Worm (Caenorhabditis elegans) whole organism, L2 larva: ENCODE data around the gene mlc-1.

Experiments
- ZK546.5 ChIP-seq: sonication (generic microtip); optimal IDR thresholded peaks from 2 replicates; lab custom pipeline; 2017; ENCODE audit warnings: missing biosample characterization, missing genetic modification characterization
- ama-1 ChIP-seq: fragments of 150-350 bp; optimal IDR thresholded peaks from 2 replicates; lab custom pipeline; 2018; ENCODE audit warnings: inconsistent platforms
- ceh-16 ChIP-seq: fragments of 150-350 bp; optimal IDR thresholded peaks from 2 replicates; lab custom pipeline; 2014; ENCODE audit warnings: missing biosample characterization, missing genetic modification characterization
- fos-1 ChIP-seq: fragments of 150-350 bp; optimal IDR thresholded peaks from 2 replicates; lab custom pipeline; 2014; ENCODE audit warnings: missing biosample characterization, missing genetic modification characterization
- mab-5 ChIP-seq: fragments of 150-350 bp; optimal IDR thresholded peaks from 2 replicates; lab custom pipeline; 2014; ENCODE audit warnings: missing biosample characterization, missing genetic modification characterization
- nhr-11 ChIP-seq: fragments of 150-350 bp; optimal IDR thresholded peaks from 2 replicates; lab custom pipeline; 2014; ENCODE audit warnings: missing biosample characterization, missing genetic modification characterization
- nhr-237 ChIP-seq: fragments of 150-350 bp; optimal IDR thresholded peaks from 2 replicates; lab custom pipeline; 2014; ENCODE audit warnings: missing biosample characterization, missing genetic modification characterization
- sma-9 ChIP-seq, 2 experiments: fragments of 150-350 bp in 1 of 2; sonication (generic microtip) in 1 of 2; optimal IDR thresholded peaks; 2 replicates each; lab custom pipeline; 2014 to 2016; ENCODE audit warnings: missing genetic modification characterization in 2 of 2, mild to moderate bottlenecking in 1 of 2, missing biosample characterization in 1 of 2, missing compliant biosample characterization in 1 of 2, missing genetic modification reagents in 1 of 2, moderate library complexity in 1 of 2
- snpc-4 ChIP-seq: fragments of 150-350 bp; optimal IDR thresholded peaks from 2 replicates; lab custom pipeline; 2014; ENCODE audit warnings: missing biosample characterization, missing genetic modification characterization
- unc-39 ChIP-seq: fragments of 150-350 bp; optimal IDR thresholded peaks from 2 replicates; lab custom pipeline; 2014; ENCODE audit warnings: missing biosample characterization, missing genetic modification characterization
- unc-62 ChIP-seq: fragments of 150-350 bp; optimal IDR thresholded peaks from 2 replicates; lab custom pipeline; 2014; ENCODE audit warnings: missing biosample characterization, missing genetic modification reagents, missing genetic modification characterization

- no peak for TF ChIP-seq unc-62 (GFP tag; lab: Kevin White, UChicago)
- TF ChIP-seq ZK546.5 (tag; lab: Kevin White, UChicago) = no peak
- TF ChIP-seq ama-1 (lab: Kevin White, UChicago) = peak; percentile 97
- TF ChIP-seq snpc-4 (tag; lab: Kevin White, UChicago) = peak; percentile 9
- peak; percentile 69 for TF ChIP-seq sma-9 (GFP tag; optimal IDR thresholded peaks at IDR 0.05; lab: Kevin White, UChicago)
- TF ChIP-seq sma-9 (tag; optimal IDR thresholded peaks at IDR 0.05; lab: Kevin White, UChicago) = no peak
- no peak for TF ChIP-seq mab-5
- TF ChIP-seq nhr-11 = no peak
- TF ChIP-seq nhr-237 (tag; lab: Kevin White, UChicago) = no peak
- no peak for TF ChIP-seq ceh-16 (tag; lab: Kevin White, UChicago)
- no peak for TF ChIP-seq fos-1 (tag; lab: Kevin White, UChicago)
- no peak for TF ChIP-seq unc-39 (tag; lab: Kevin White, UChicago)
Observed at ce11 chrX:17419813-17420584, 39.0 kb upstream of the mlc-1 start.
